Comparison of ENCODE assay signal across 1 fruit fly cellular context in genomic region chrX:12660030-12660630, dm6.
TF ChIP-seq lines count a peak whose summit lies in the region.

No protein-coding gene starts in this region.

TF ChIP-seq in whole organism, embryonic, 481 proteins besides CTCF, POLR2A, EP300 and RAD21 (continued from another document):
- TF ChIP-seq stc (GFP tag; IDR thresholded peaks at IDR 0.05; lab: Robert Waterston, UW), result no peak
- TF ChIP-seq Dll (GFP tag; IDR thresholded peaks at IDR 0.05; lab: Robert Waterston, UW; ENCODE audit: partially characterized antibody), result no peak
- no peak for TF ChIP-seq NK7.1 (GFP tag; optimal IDR thresholded peaks at IDR 0.05; lab: Kevin White, UChicago)
- TF ChIP-seq CG11398 (GFP tag; optimal IDR thresholded peaks at IDR 0.05; lab: Kevin White, UChicago), result peak; percentile 16
- TF ChIP-seq btn (GFP tag; optimal IDR thresholded peaks at IDR 0.05; lab: Kevin White, UChicago), result no peak
- no peak for TF ChIP-seq CG3281 (GFP tag; optimal IDR thresholded peaks at IDR 0.05; lab: Kevin White, UChicago)
- peak; percentile 61 for TF ChIP-seq D (optimal IDR thresholded peaks at IDR 0.05; lab: Kevin White, UChicago)
- no peak for TF ChIP-seq D (GFP tag; optimal IDR thresholded peaks at IDR 0.05; lab: Kevin White, UChicago)
- TF ChIP-seq CG11696 (GFP tag; IDR thresholded peaks at IDR 0.05; lab: Robert Waterston, UW), result no peak
- peak; percentile 21; the same call in 1 of the 2 replicates for TF ChIP-seq Adf1 (GFP tag; IDR thresholded peaks at IDR 0.05; lab: Robert Waterston, UW)
- TF ChIP-seq az2 (GFP tag; optimal IDR thresholded peaks at IDR 0.05; lab: Kevin White, UChicago), result no peak
- TF ChIP-seq Atf6 (GFP tag; IDR thresholded peaks at IDR 0.05; lab: Robert Waterston, UW), result peak; percentile 61
- no peak for TF ChIP-seq CG1529 (GFP tag; optimal IDR thresholded peaks at IDR 0.05; lab: Kevin White, UChicago)
- TF ChIP-seq CG30020 (tag; optimal IDR thresholded peaks at IDR 0.05; lab: Kevin White, UChicago), result no peak
- peak; percentile 34 for TF ChIP-seq sug (tag; optimal IDR thresholded peaks at IDR 0.05; lab: Kevin White, UChicago)
- TF ChIP-seq CG6654 (GFP tag; optimal IDR thresholded peaks at IDR 0.05; lab: Kevin White, UChicago), result no peak
- no peak for TF ChIP-seq vfl (GFP tag; optimal IDR thresholded peaks at IDR 0.05; lab: Kevin White, UChicago)
- peak; percentile 34 for TF ChIP-seq pfk (GFP tag; optimal IDR thresholded peaks at IDR 0.05; lab: Kevin White, UChicago)
- TF ChIP-seq gem (tag; optimal IDR thresholded peaks at IDR 0.05; lab: Kevin White, UChicago), result peak; percentile 17
- TF ChIP-seq HmgZ (tag; optimal IDR thresholded peaks at IDR 0.05; lab: Kevin White, UChicago), result peak; percentile 30
- no peak for TF ChIP-seq CG1233 (GFP tag; optimal IDR thresholded peaks at IDR 0.05; lab: Kevin White, UChicago)
- TF ChIP-seq ash1 (GFP tag; optimal IDR thresholded peaks at IDR 0.05; lab: Kevin White, UChicago), result no peak
- peak; percentile 17 for TF ChIP-seq fd102C (GFP tag; optimal IDR thresholded peaks at IDR 0.05; lab: Kevin White, UChicago)
- TF ChIP-seq kni (GFP tag; optimal IDR thresholded peaks at IDR 0.05; lab: Kevin White, UChicago), result peak; percentile 28
- no peak for TF ChIP-seq CG12104 (GFP tag; optimal IDR thresholded peaks at IDR 0.05; lab: Kevin White, UChicago)
- TF ChIP-seq CG5180 (GFP tag; optimal IDR thresholded peaks at IDR 0.05; lab: Kevin White, UChicago), result peak; percentile 1
- TF ChIP-seq CG10366 (GFP tag; IDR thresholded peaks at IDR 0.05; lab: Robert Waterston, UW), result no peak
- no peak for TF ChIP-seq ewg (GFP tag; optimal IDR thresholded peaks at IDR 0.05; lab: Kevin White, UChicago)
- peak; percentile 18 for TF ChIP-seq CG17385 (GFP tag; optimal IDR thresholded peaks at IDR 0.05; lab: Kevin White, UChicago)
- no peak for TF ChIP-seq CG2120 (GFP tag; optimal IDR thresholded peaks at IDR 0.05; lab: Kevin White, UChicago)
- TF ChIP-seq chm (GFP tag; IDR thresholded peaks at IDR 0.05; lab: Robert Waterston, UW), result no peak; the same call in 1 of the 2 replicates
- TF ChIP-seq CG15696 (tag; optimal IDR thresholded peaks at IDR 0.05; lab: Kevin White, UChicago), result peak; percentile 77
- TF ChIP-seq dpn (GFP tag; optimal IDR thresholded peaks at IDR 0.05; lab: Kevin White, UChicago), result no peak
- TF ChIP-seq CHES-1-like (GFP tag; optimal IDR thresholded peaks at IDR 0.05; lab: Kevin White, UChicago), result no peak
- TF ChIP-seq CG2199 (GFP tag; IDR thresholded peaks at IDR 0.05; lab: Robert Waterston, UW), result 0 out of 3 replicates have a peak, but pooled peaks have one; percentile 39
- no peak for TF ChIP-seq CG17359 (tag; optimal IDR thresholded peaks at IDR 0.05; lab: Kevin White, UChicago)
- no peak for TF ChIP-seq pb (GFP tag; optimal IDR thresholded peaks at IDR 0.05; lab: Kevin White, UChicago)
- TF ChIP-seq CG4707 (GFP tag; optimal IDR thresholded peaks at IDR 0.05; lab: Kevin White, UChicago), result no peak
- no peak for TF ChIP-seq CG12391 (tag; optimal IDR thresholded peaks at IDR 0.05; lab: Kevin White, UChicago)
- no peak for TF ChIP-seq CG14965 (GFP tag; optimal IDR thresholded peaks at IDR 0.05; lab: Kevin White, UChicago; ENCODE audit: borderline replicate concordance)
- TF ChIP-seq gce (GFP tag; IDR thresholded peaks at IDR 0.05; lab: Robert Waterston, UW), result no peak
- TF ChIP-seq CG11247 (GFP tag; IDR thresholded peaks at IDR 0.05; lab: Robert Waterston, UW), result no peak
- TF ChIP-seq ato (GFP tag; IDR thresholded peaks at IDR 0.05; lab: Robert Waterston, UW; ENCODE audit: partially characterized antibody), result no peak
- no peak for TF ChIP-seq Mes4 (GFP tag; optimal IDR thresholded peaks at IDR 0.05; lab: Kevin White, UChicago)
- TF ChIP-seq Ets65A (GFP tag; lab: Kevin White, UChicago), result no peak
- TF ChIP-seq CG4282 (GFP tag; optimal IDR thresholded peaks at IDR 0.05; lab: Kevin White, UChicago), result no peak
- peak; percentile 4 for TF ChIP-seq CG1603 (tag; optimal IDR thresholded peaks at IDR 0.05; lab: Kevin White, UChicago)
- TF ChIP-seq schlank (tag; optimal IDR thresholded peaks at IDR 0.05; lab: Kevin White, UChicago), result no peak
- TF ChIP-seq CG32767 (GFP tag; IDR thresholded peaks at IDR 0.05; lab: Robert Waterston, UW), result no peak
- peak; percentile 59 for TF ChIP-seq ac (GFP tag; optimal IDR thresholded peaks at IDR 0.05; lab: Kevin White, UChicago)
- no peak for TF ChIP-seq CG10431 (GFP tag; optimal IDR thresholded peaks at IDR 0.05; lab: Kevin White, UChicago)
- TF ChIP-seq Neu2 (GFP tag; optimal IDR thresholded peaks at IDR 0.05; lab: Kevin White, UChicago; ENCODE audit: borderline replicate concordance), result no peak
- TF ChIP-seq ab (GFP tag; optimal IDR thresholded peaks at IDR 0.05; lab: Kevin White, UChicago), result no peak
- TF ChIP-seq mam (GFP tag; optimal IDR thresholded peaks at IDR 0.05; lab: Kevin White, UChicago), result peak; percentile 9
- no peak for TF ChIP-seq HLH4C (GFP tag; IDR thresholded peaks at IDR 0.05; lab: Robert Waterston, UW; ENCODE audit: partially characterized antibody)
- TF ChIP-seq trem (tag; optimal IDR thresholded peaks at IDR 0.05; lab: Kevin White, UChicago), result no peak
- no peak for TF ChIP-seq CG7357 (GFP tag; IDR thresholded peaks at IDR 0.05; lab: Robert Waterston, UW)
- 0 out of 2 replicates have a peak, but pooled peaks have one; percentile 9 for TF ChIP-seq CG4360 (GFP tag; IDR thresholded peaks at IDR 0.05; lab: Robert Waterston, UW)
- no peak for TF ChIP-seq MTF-1 (GFP tag; optimal IDR thresholded peaks at IDR 0.05; lab: Kevin White, UChicago; ENCODE audit: borderline replicate concordance)
- TF ChIP-seq Hsf (GFP tag; optimal IDR thresholded peaks at IDR 0.05; lab: Kevin White, UChicago), result no peak
- TF ChIP-seq oc (tag; optimal IDR thresholded peaks at IDR 0.05; lab: Kevin White, UChicago), result no peak
- TF ChIP-seq CG13775 (GFP tag; optimal IDR thresholded peaks at IDR 0.05; lab: Kevin White, UChicago), result no peak
- TF ChIP-seq zen (tag; optimal IDR thresholded peaks at IDR 0.05; lab: Kevin White, UChicago), result no peak
- no peak for TF ChIP-seq CG6765 (GFP tag; optimal IDR thresholded peaks at IDR 0.05; lab: Kevin White, UChicago)
- TF ChIP-seq CG3163 (GFP tag; optimal IDR thresholded peaks at IDR 0.05; lab: Kevin White, UChicago), result peak; percentile 46
- peak; percentile 28 for TF ChIP-seq CG12769 (tag; optimal IDR thresholded peaks at IDR 0.05; lab: Kevin White, UChicago)
- no peak for TF ChIP-seq Hr51 (GFP tag; optimal IDR thresholded peaks at IDR 0.05; lab: Kevin White, UChicago)
- no peak for TF ChIP-seq Ssrp (tag; optimal IDR thresholded peaks at IDR 0.05; lab: Kevin White, UChicago)
- no peak for TF ChIP-seq kah (GFP tag; optimal IDR thresholded peaks at IDR 0.05; lab: Kevin White, UChicago)
- TF ChIP-seq CG31365 (tag; optimal IDR thresholded peaks at IDR 0.05; lab: Kevin White, UChicago), result no peak
- no peak for TF ChIP-seq CG6854 (GFP tag; optimal IDR thresholded peaks at IDR 0.05; lab: Kevin White, UChicago)
- TF ChIP-seq eve (GFP tag; optimal IDR thresholded peaks at IDR 0.05; lab: Kevin White, UChicago), result peak in 1 of 2 experiments; percentile 10
- TF ChIP-seq Abd-B (GFP tag; optimal IDR thresholded peaks at IDR 0.05; lab: Kevin White, UChicago), result no peak
- TF ChIP-seq BEAF-32 (GFP tag; optimal IDR thresholded peaks at IDR 0.05; lab: Kevin White, UChicago), result no peak
- TF ChIP-seq CG6689 (GFP tag; IDR thresholded peaks at IDR 0.05; lab: Robert Waterston, UW), result no peak
- no peak for TF ChIP-seq Atf-2 (GFP tag; optimal IDR thresholded peaks at IDR 0.05; lab: Kevin White, UChicago)
- TF ChIP-seq Dip2 (GFP tag; IDR thresholded peaks at IDR 0.05; lab: Robert Waterston, UW), result no peak
- peak; percentile 74 for TF ChIP-seq Deaf1 (tag; optimal IDR thresholded peaks at IDR 0.05; lab: Kevin White, UChicago)
- TF ChIP-seq CG34224 (GFP tag; IDR thresholded peaks at IDR 0.05; lab: Robert Waterston, UW; ENCODE audit: partially characterized antibody), result no peak
- no peak for TF ChIP-seq CG13287 (GFP tag; IDR thresholded peaks at IDR 0.05; lab: Robert Waterston, UW; ENCODE audit: partially characterized antibody)
- TF ChIP-seq eyg (GFP tag; optimal IDR thresholded peaks at IDR 0.05; lab: Kevin White, UChicago), result no peak
- peak; percentile 12 for TF ChIP-seq CG9727 (GFP tag; optimal IDR thresholded peaks at IDR 0.05; lab: Kevin White, UChicago)
- no peak for TF ChIP-seq Ets97D (GFP tag; optimal IDR thresholded peaks at IDR 0.05; lab: Kevin White, UChicago)
- no peak for TF ChIP-seq Hmx (GFP tag; optimal IDR thresholded peaks at IDR 0.05; lab: Kevin White, UChicago)
- TF ChIP-seq twi (tag; optimal IDR thresholded peaks at IDR 0.05; lab: Kevin White, UChicago), result peak; percentile 69
- peak; percentile 22 for TF ChIP-seq mirr (GFP tag; optimal IDR thresholded peaks at IDR 0.05; lab: Kevin White, UChicago)
- no peak for TF ChIP-seq corto (GFP tag; optimal IDR thresholded peaks at IDR 0.05; lab: Kevin White, UChicago)
- TF ChIP-seq CG14667 (GFP tag; IDR thresholded peaks at IDR 0.05; lab: Robert Waterston, UW), result no peak
- TF ChIP-seq Hr78 (GFP tag; optimal IDR thresholded peaks at IDR 0.05; lab: Kevin White, UChicago), result no peak
- TF ChIP-seq bab2 (GFP tag; optimal IDR thresholded peaks at IDR 0.05; lab: Kevin White, UChicago), result peak; percentile 28
- no peak for TF ChIP-seq sim (GFP tag; IDR thresholded peaks at IDR 0.05; lab: Robert Waterston, UW)
- no peak for TF ChIP-seq Gsc (GFP tag; IDR thresholded peaks at IDR 0.05; lab: Robert Waterston, UW)
- no peak for TF ChIP-seq BtbVII (GFP tag; optimal IDR thresholded peaks at IDR 0.05; lab: Kevin White, UChicago)
- TF ChIP-seq CG2889 (GFP tag; IDR thresholded peaks at IDR 0.05; lab: Robert Waterston, UW), result no peak
- TF ChIP-seq pum (GFP tag; optimal IDR thresholded peaks at IDR 0.05; lab: Kevin White, UChicago), result no peak
- no peak for TF ChIP-seq sens-2 (GFP tag; IDR thresholded peaks at IDR 0.05; lab: Robert Waterston, UW)
- TF ChIP-seq psq (GFP tag; optimal IDR thresholded peaks at IDR 0.05; lab: Kevin White, UChicago), result peak; percentile 53
- TF ChIP-seq CG16813 (GFP tag; IDR thresholded peaks at IDR 0.05; lab: Robert Waterston, UW; ENCODE audit: partially characterized antibody), result no peak
- TF ChIP-seq row (GFP tag; IDR thresholded peaks at IDR 0.05; lab: Robert Waterston, UW), result peak; percentile 8; the same call in 1 of the 3 replicates
- TF ChIP-seq zfh2 (GFP tag; optimal IDR thresholded peaks at IDR 0.05; lab: Kevin White, UChicago), result no peak
- no peak for TF ChIP-seq tx (GFP tag; optimal IDR thresholded peaks at IDR 0.05; lab: Kevin White, UChicago)
- TF ChIP-seq CG1792 (GFP tag; optimal IDR thresholded peaks at IDR 0.05; lab: Kevin White, UChicago), result no peak
- no peak for TF ChIP-seq dysf (GFP tag; IDR thresholded peaks at IDR 0.05; lab: Robert Waterston, UW)
- TF ChIP-seq Trl (optimal IDR thresholded peaks at IDR 0.05; lab: Kevin White, UChicago), result peak; percentile 72 to 74
- TF ChIP-seq Trl (GFP tag; optimal IDR thresholded peaks at IDR 0.05; lab: Kevin White, UChicago), result no peak
- peak; percentile 34 for TF ChIP-seq sqz (GFP tag; optimal IDR thresholded peaks at IDR 0.05; lab: Kevin White, UChicago)
- TF ChIP-seq ap (GFP tag; IDR thresholded peaks at IDR 0.05; lab: Robert Waterston, UW), result no peak
- TF ChIP-seq CG7928 (GFP tag; optimal IDR thresholded peaks at IDR 0.05; lab: Kevin White, UChicago), result no peak
- no peak for TF ChIP-seq sisA (GFP tag; IDR thresholded peaks at IDR 0.05; lab: Robert Waterston, UW)
- no peak for TF ChIP-seq wdn (GFP tag; IDR thresholded peaks at IDR 0.05; lab: Robert Waterston, UW)
- TF ChIP-seq H2.0 (GFP tag; IDR thresholded peaks at IDR 0.05; lab: Robert Waterston, UW), result no peak
- TF ChIP-seq CG10543 (GFP tag; optimal IDR thresholded peaks at IDR 0.05; lab: Kevin White, UChicago), result peak; percentile 18
- peak; percentile 10 for TF ChIP-seq Hmr (GFP tag; optimal IDR thresholded peaks at IDR 0.05; lab: Kevin White, UChicago)
- no peak for TF ChIP-seq NFAT (GFP tag; IDR thresholded peaks at IDR 0.05; lab: Robert Waterston, UW)
- no peak for TF ChIP-seq Bdp1 (GFP tag; optimal IDR thresholded peaks at IDR 0.05; lab: Kevin White, UChicago)
- no peak for TF ChIP-seq CG14050 (GFP tag; IDR thresholded peaks at IDR 0.05; lab: Robert Waterston, UW)
- TF ChIP-seq Kr (GFP tag; optimal IDR thresholded peaks at IDR 0.05; lab: Kevin White, UChicago), result peak; percentile 17
- TF ChIP-seq cwo (GFP tag; optimal IDR thresholded peaks at IDR 0.05; lab: Kevin White, UChicago), result peak; percentile 59
- no peak for TF ChIP-seq CG12659 (GFP tag; optimal IDR thresholded peaks at IDR 0.05; lab: Kevin White, UChicago)
- no peak for TF ChIP-seq gcm2 (GFP tag; optimal IDR thresholded peaks at IDR 0.05; lab: Kevin White, UChicago)
- no peak for TF ChIP-seq slbo (GFP tag; IDR thresholded peaks at IDR 0.05; lab: Robert Waterston, UW)
- no peak for TF ChIP-seq Nf-YB (GFP tag; optimal IDR thresholded peaks at IDR 0.05; lab: Kevin White, UChicago)
- TF ChIP-seq Gug (GFP tag; IDR thresholded peaks at IDR 0.05; lab: Robert Waterston, UW), result no peak
- TF ChIP-seq Side (GFP tag; optimal IDR thresholded peaks at IDR 0.05; lab: Kevin White, UChicago), result peak; percentile 11
- TF ChIP-seq pros (GFP tag; optimal IDR thresholded peaks at IDR 0.05; lab: Kevin White, UChicago), result peak; percentile 86
- no peak for TF ChIP-seq CG8290 (GFP tag; optimal IDR thresholded peaks at IDR 0.05; lab: Kevin White, UChicago)
- TF ChIP-seq CG8290 (tag; optimal IDR thresholded peaks at IDR 0.05; lab: Kevin White, UChicago), result peak; percentile 3 to 4
- TF ChIP-seq Pdp1 (GFP tag; optimal IDR thresholded peaks at IDR 0.05; lab: Kevin White, UChicago), result no peak
- TF ChIP-seq CG11093 (GFP tag; IDR thresholded peaks at IDR 0.05; lab: Robert Waterston, UW), result no peak
- TF ChIP-seq Dbx (GFP tag; IDR thresholded peaks at IDR 0.05; lab: Robert Waterston, UW), result no peak
- TF ChIP-seq CG2116 (GFP tag; optimal IDR thresholded peaks at IDR 0.05; lab: Kevin White, UChicago), result no peak
- TF ChIP-seq GATAe (GFP tag; conservative IDR thresholded peaks at IDR 0.05; lab: Robert Waterston, UW), result no peak
- TF ChIP-seq Hey (tag; optimal IDR thresholded peaks at IDR 0.05; lab: Kevin White, UChicago), result no peak
- TF ChIP-seq seq (GFP tag; IDR thresholded peaks at IDR 0.05; lab: Robert Waterston, UW), result no peak
- TF ChIP-seq CG11560 (tag; IDR thresholded peaks at IDR 0.05; lab: Robert Waterston, UW), result no peak
